Worm (Caenorhabditis elegans): ENCODE data around the gene csp-1.

csp-1 gene

ce11 chrII:13596505-13596977 lies 4.5 kb upstream of the csp-1 start, which contains the start of the genes fbxc-23 and csc-1 (continued):
- TF ChIP-seq swsn-7 (tag; optimal IDR thresholded peaks at IDR 0.05), result peak; percentile 48
- no peak for TF ChIP-seq egl-13 (tag; optimal IDR thresholded peaks at IDR 0.05)
- no peak for TF ChIP-seq unc-62 (GFP tag; optimal IDR thresholded peaks at IDR 0.05)
- peak in 1 of 6 experiments; percentile 67 for TF ChIP-seq elt-3 (tag; optimal IDR thresholded peaks at IDR 0.05)
- no peak for TF ChIP-seq Y116A8C.19 (tag; optimal IDR thresholded peaks at IDR 0.05; ENCODE audit: borderline replicate concordance)
- TF ChIP-seq tlp-1 (tag; optimal IDR thresholded peaks at IDR 0.05), result no peak

ce11 chrII:13609655-13610054 lies 8.7 kb downstream of the csp-1 start, which contains the start of gene gst-20:
gst-20 (minus strand) TSS chrII:13609824.
- TF ChIP-seq elt-2 (tag; optimal IDR thresholded peaks at IDR 0.05) (peak; percentile 9), unc-30 (tag; optimal IDR thresholded peaks at IDR 0.05) (no peak), zip-4 (GFP tag; optimal IDR thresholded peaks at IDR 0.05) (no peak), blmp-1 (tag; optimal IDR thresholded peaks at IDR 0.05) (peak; percentile 81), hlh-17 (GFP tag; optimal IDR thresholded peaks at IDR 0.05; ENCODE audit: borderline replicate concordance) (no peak), grh-1 (GFP tag; IDR thresholded peaks at IDR 0.05) (no peak; the same call in 1 of the 2 replicates), nhr-19 (GFP tag; conservative IDR thresholded peaks at IDR 0.05) (peak; percentile 19; the same call in 1 of the 2 replicates), elt-3 (tag; optimal IDR thresholded peaks at IDR 0.05) (peak in 5 of 6 experiments; percentile 39 to 78 (median 60)), alr-1 (tag; optimal IDR thresholded peaks at IDR 0.05; ENCODE audit: borderline replicate concordance) (no peak), ztf-11 (tag; optimal IDR thresholded peaks at IDR 0.05) (no peak), nhr-84 (tag; optimal IDR thresholded peaks at IDR 0.05) (no peak), pqm-1 (tag; optimal IDR thresholded peaks at IDR 0.05) (no peak), lir-3 (tag; optimal IDR thresholded peaks at IDR 0.05; ENCODE audit: poor library complexity) (no peak), nhr-20 (tag; optimal IDR thresholded peaks at IDR 0.05) (peak; percentile 91), nhr-71 (tag; optimal IDR thresholded peaks at IDR 0.05) (peak; percentile 72), swsn-7 (tag; optimal IDR thresholded peaks at IDR 0.05) (peak; percentile 12), mdl-1 (tag; optimal IDR thresholded peaks at IDR 0.05) (peak; percentile 35 to 92), xbp-1 (tag; optimal IDR thresholded peaks at IDR 0.05) (peak; percentile 30), nhr-90 (tag; optimal IDR thresholded peaks at IDR 0.05; ENCODE audit: poor library complexity) (peak; percentile 75), vab-15 (tag; optimal IDR thresholded peaks at IDR 0.05) (no peak), rnt-1 (tag; optimal IDR thresholded peaks at IDR 0.05) (peak; percentile 10), lin-14 (GFP tag; optimal IDR thresholded peaks at IDR 0.05) (peak; percentile 90), lin-15B (tag; optimal IDR thresholded peaks at IDR 0.05) (no peak), unc-130 (tag; optimal IDR thresholded peaks at IDR 0.05) (no peak), pax-3 (tag; optimal IDR thresholded peaks at IDR 0.05) (no peak), unc-86 (tag; optimal IDR thresholded peaks at IDR 0.05) (no peak), jun-1 (tag; optimal IDR thresholded peaks at IDR 0.05) (no peak), tbx-2 (tag; optimal IDR thresholded peaks at IDR 0.05) (peak; percentile 66), snu-23 (GFP tag; optimal IDR thresholded peaks at IDR 0.05) (peak; percentile 63), lsy-2 (tag; optimal IDR thresholded peaks at IDR 0.05) (peak; percentile 18 to 26), fos-1 (tag; optimal IDR thresholded peaks at IDR 0.05) (no peak), nhr-77 (tag; optimal IDR thresholded peaks at IDR 0.05) (peak; percentile 88), efl-1 (optimal IDR thresholded peaks at IDR 0.05) (peak; percentile 3 to 23), efl-1 (GFP tag; optimal IDR thresholded peaks at IDR 0.05 in 1 of 2) (peak in 1 of 2 experiments; percentile 90), skn-1 (tag; optimal IDR thresholded peaks at IDR 0.05) (peak; percentile 61), nhr-47 (tag; optimal IDR thresholded peaks at IDR 0.05) (peak; percentile 52), dpl-1 (GFP tag; optimal IDR thresholded peaks at IDR 0.05) (peak in 2 of 3 experiments; percentile 11 to 14), egl-13 (tag; optimal IDR thresholded peaks at IDR 0.05) (no peak), mef-2 (tag; optimal IDR thresholded peaks at IDR 0.05) (no peak), nhr-12 (tag; optimal IDR thresholded peaks at IDR 0.05) (no peak), pag-3 (tag; optimal IDR thresholded peaks at IDR 0.05; ENCODE audit: borderline replicate concordance, insufficient read depth) (peak; percentile 84), lin-35 (GFP tag; optimal IDR thresholded peaks at IDR 0.05) (peak in 1 of 2 experiments; percentile 64), nhr-85 (tag) (peak; percentile 89), ceh-82 (tag; optimal IDR thresholded peaks at IDR 0.05) (peak in 2 of 3 experiments; percentile 7 to 18), mab-9 (GFP tag; IDR thresholded peaks at IDR 0.05) (no peak), mep-1 (tag; optimal IDR thresholded peaks at IDR 0.05) (peak; percentile 57)
